Worm (Caenorhabditis elegans): Measurements from ENCODE around the gene mms-19.
A peak's percentile ranks its signal among the peaks of the same experiment; 100 is the strongest.

mms-19 gene

DNA sequence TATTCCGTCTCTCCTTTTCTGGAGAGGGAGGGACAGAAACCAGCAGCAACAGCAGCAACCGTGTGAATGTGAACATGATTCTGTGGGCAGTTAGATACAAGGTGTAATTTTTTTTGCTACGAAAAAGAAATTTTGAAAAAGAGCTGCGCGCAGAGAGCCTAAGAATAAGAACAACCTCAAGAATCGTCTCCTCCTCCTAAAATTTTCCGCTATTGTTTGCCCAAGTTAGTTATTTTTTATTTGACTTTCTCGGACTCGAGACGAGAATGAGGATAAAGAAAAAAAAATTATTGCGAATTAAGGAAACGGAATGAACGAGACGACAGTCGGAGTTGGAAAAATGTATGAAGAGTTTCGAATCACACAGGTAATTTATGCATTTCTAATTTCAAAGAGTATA lies 44.4 kb downstream of the mms-19 start, which contains the start of gene glb-5:
Gene glb-5, plus strand, starts transcription at position 301 of the 400 bp plus-strand sequence.
- TF ChIP-seq ceh-44 (GFP tag; IDR thresholded peaks at IDR 0.05) = no peak
- TF ChIP-seq dmd-6 (GFP tag; IDR thresholded peaks at IDR 0.05) = 0 out of 2 replicates have a peak, but pooled peaks have one; percentile 4

DNA sequence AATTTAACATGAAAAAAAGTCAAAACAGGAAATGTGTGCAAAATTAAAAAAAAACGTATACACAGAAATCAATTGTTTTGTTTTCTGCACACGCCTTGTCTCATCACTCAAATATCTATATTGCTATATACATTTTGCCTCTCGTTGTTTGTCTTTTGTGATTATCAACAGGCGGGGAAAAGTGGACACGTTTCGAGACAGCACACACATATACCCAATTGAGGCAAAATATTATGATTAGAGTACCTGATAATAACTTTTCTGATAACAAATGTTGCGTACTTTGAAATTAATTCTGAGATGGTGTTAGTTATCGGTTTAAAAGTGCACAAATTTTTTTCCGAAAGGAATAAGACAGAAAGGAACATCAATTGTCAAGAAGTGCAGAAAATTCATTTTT lies 45.7 kb downstream of the mms-19 start:
- TF ChIP-seq lin-1 (GFP tag; IDR thresholded peaks at IDR 0.05) = 0 out of 2 replicates have a peak, but pooled peaks have one; percentile 41
- TF ChIP-seq mdt-29 (GFP tag; IDR thresholded peaks at IDR 0.05) = no peak
- peak in 1 of 2 experiments; percentile 31 for TF ChIP-seq lsy-2 (tag; optimal IDR thresholded peaks at IDR 0.05)
- no peak for TF ChIP-seq hmg-1.1 (GFP tag; IDR thresholded peaks at IDR 0.05)
- peak; percentile 14 for TF ChIP-seq nhr-102 (tag; optimal IDR thresholded peaks at IDR 0.05)
- no peak for TF ChIP-seq F44E2.7 (GFP tag; IDR thresholded peaks at IDR 0.05)
- no peak for TF ChIP-seq gei-8 (GFP tag; optimal IDR thresholded peaks at IDR 0.05)
- no peak for TF ChIP-seq ceh-44 (GFP tag; IDR thresholded peaks at IDR 0.05)
- TF ChIP-seq madf-5 (GFP tag; IDR thresholded peaks at IDR 0.05) = no peak
- TF ChIP-seq unc-39 (tag; optimal IDR thresholded peaks at IDR 0.05) = no peak
- peak; percentile 63 for TF ChIP-seq nhr-77 (tag; optimal IDR thresholded peaks at IDR 0.05)
- peak; percentile 8 for TF ChIP-seq hlh-30 (tag; optimal IDR thresholded peaks at IDR 0.05; ENCODE audit: insufficient read depth)
- peak in 1 of 2 experiments; percentile 16 for TF ChIP-seq mdl-1 (tag; optimal IDR thresholded peaks at IDR 0.05)
- TF ChIP-seq Y48G9A.11 (GFP tag; IDR thresholded peaks at IDR 0.05) = no peak
- peak in 1 of 2 experiments; percentile 28 for TF ChIP-seq unc-62 (GFP tag; optimal IDR thresholded peaks at IDR 0.05 in 1 of 2)
- TF ChIP-seq unc-62 (tag; optimal IDR thresholded peaks at IDR 0.05) = no peak
- no peak for TF ChIP-seq arid-1 (GFP tag; conservative IDR thresholded peaks at IDR 0.05)
- no peak for TF ChIP-seq ztf-11 (tag; optimal IDR thresholded peaks at IDR 0.05)
- no peak for TF ChIP-seq ceh-82 (tag; optimal IDR thresholded peaks at IDR 0.05)
- peak; percentile 94 for TF ChIP-seq nhr-28 (tag; optimal IDR thresholded peaks at IDR 0.05)
- no peak for TF ChIP-seq aha-1 (tag)
- TF ChIP-seq lin-13 (GFP tag; optimal IDR thresholded peaks at IDR 0.05) = no peak
- TF ChIP-seq pha-4 (GFP tag; IDR thresholded peaks at IDR 0.05) = no peak
- peak; percentile 26 for TF ChIP-seq pha-4 (tag; optimal IDR thresholded peaks at IDR 0.05)
- no peak for TF ChIP-seq nhr-6 (tag; optimal IDR thresholded peaks at IDR 0.05)
- TF ChIP-seq ceh-28 (tag; optimal IDR thresholded peaks at IDR 0.05) = no peak
- TF ChIP-seq mxl-2 (GFP tag; conservative IDR thresholded peaks at IDR 0.05) = no peak
- peak; percentile 96 for TF ChIP-seq pqm-1 (tag; optimal IDR thresholded peaks at IDR 0.05)
- TF ChIP-seq ZK546.5 (tag; optimal IDR thresholded peaks at IDR 0.05) = no peak
- peak; percentile 75 for TF ChIP-seq dmd-6 (GFP tag; IDR thresholded peaks at IDR 0.05)
- peak; percentile 88 for TF ChIP-seq dve-1 (tag; optimal IDR thresholded peaks at IDR 0.05; ENCODE audit: insufficient read depth)
- no peak for TF ChIP-seq daf-16 (GFP tag; optimal IDR thresholded peaks at IDR 0.05)
- TF ChIP-seq daf-16 (tag; optimal IDR thresholded peaks at IDR 0.05) = peak; percentile 99

DNA sequence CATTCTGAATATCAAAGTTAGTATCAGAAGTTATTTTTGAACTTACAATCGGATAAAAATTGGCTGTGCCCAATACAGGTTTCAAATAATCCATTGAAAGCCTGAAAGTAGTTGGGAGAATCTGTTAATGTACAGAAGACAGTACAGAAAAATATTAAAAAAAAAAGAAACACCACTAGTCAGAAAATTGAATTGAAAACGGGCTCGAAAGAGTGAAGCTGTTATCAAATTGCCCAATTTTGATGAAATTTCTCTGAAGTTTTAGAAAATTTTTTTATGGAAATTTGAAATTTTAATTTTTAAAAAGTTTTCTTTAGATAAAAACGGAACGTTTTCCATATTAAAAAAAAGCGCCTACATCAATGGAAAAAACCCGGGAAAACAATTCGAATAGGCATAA lies 53.0 kb downstream of the mms-19 start, which contains the start of gene C18C4.7:
Gene C18C4.7, minus strand, starts transcription at position 101 of the 400 bp plus-strand sequence.
- TF ChIP-seq ceh-44 (GFP tag; IDR thresholded peaks at IDR 0.05) (no peak), ZK337.2 (GFP tag; IDR thresholded peaks at IDR 0.05) (no peak), attf-4 (tag; optimal IDR thresholded peaks at IDR 0.05) (no peak), nhr-77 (tag; optimal IDR thresholded peaks at IDR 0.05) (no peak), madf-5 (GFP tag; IDR thresholded peaks at IDR 0.05) (no peak), ctbp-1 (GFP tag; IDR thresholded peaks at IDR 0.05) (no peak), mdt-29 (GFP tag; IDR thresholded peaks at IDR 0.05) (no peak), lin-29 (GFP tag; IDR thresholded peaks at IDR 0.05) (no peak), Y105C5A.15 (GFP tag; IDR thresholded peaks at IDR 0.05) (no peak), lsy-2 (tag; optimal IDR thresholded peaks at IDR 0.05) (no peak), F44E2.7 (GFP tag; IDR thresholded peaks at IDR 0.05) (no peak), gei-8 (GFP tag; optimal IDR thresholded peaks at IDR 0.05) (no peak), F49E8.2 (tag; optimal IDR thresholded peaks at IDR 0.05; ENCODE audit: borderline replicate concordance) (no peak), ceh-32 (tag; optimal IDR thresholded peaks at IDR 0.05; ENCODE audit: poor library complexity) (no peak), unc-130 (GFP tag; optimal IDR thresholded peaks at IDR 0.05) (no peak), dmd-6 (GFP tag; IDR thresholded peaks at IDR 0.05) (no peak), lir-3 (tag; optimal IDR thresholded peaks at IDR 0.05) (no peak), ceh-62 (tag; optimal IDR thresholded peaks at IDR 0.05) (no peak), nhr-76 (tag; optimal IDR thresholded peaks at IDR 0.05) (no peak)

Data from whole organism, L4 larva.